Fruit fly (Drosophila melanogaster) whole organism, embryonic: Measurements from ENCODE around the gene osk.

Experiments used
- CG10147 ChIP-seq: fragments of 200-800 bp; sonication (Bioruptor generic); optimal IDR thresholded peaks from 2 replicates; lab custom pipeline; 2019; ENCODE audit warnings: missing biosample characterization, mild to moderate bottlenecking, missing genetic modification characterization, moderate library complexity
- CG11085 ChIP-seq: fragments of 200-800 bp; sonication (Bioruptor generic); IDR thresholded peaks from 2 replicates; pipeline ENCODE4 v1.3.6; 2022; ENCODE audit warnings: missing biosample characterization, missing genetic modification characterization
- CG11093 ChIP-seq: fragments of 200-800 bp; sonication (Bioruptor generic); IDR thresholded peaks from 3 replicates; pipeline ENCODE4 v1.3.6; 2022; ENCODE audit warnings: missing biosample characterization, missing genetic modification characterization
- CG11695 ChIP-seq: fragments of 200-800 bp; sonication (Bioruptor generic); IDR thresholded peaks from 3 replicates; pipeline ENCODE4 v1.3.6; 2022; ENCODE audit warnings: missing biosample characterization, missing genetic modification characterization
- CG12391 ChIP-seq: fragments of 200-800 bp; sonication (Bioruptor generic); optimal IDR thresholded peaks from 3 replicates; lab custom pipeline; 2018; ENCODE audit warnings: missing biosample characterization, mild to moderate bottlenecking, missing genetic modification characterization, moderate library complexity
- CG12769 ChIP-seq: fragments of 200-800 bp; sonication (Bioruptor generic); optimal IDR thresholded peaks from 2 replicates; lab custom pipeline; 2019; ENCODE audit warnings: missing biosample characterization, mild to moderate bottlenecking, missing genetic modification characterization, moderate library complexity
- CG14441 ChIP-seq: fragments of 200-800 bp; sonication (Bioruptor generic); IDR thresholded peaks from 2 replicates; pipeline ENCODE4 v1.3.6; 2022; ENCODE audit warnings: missing biosample characterization, missing genetic modification characterization
- CG14667 ChIP-seq: fragments of 200-800 bp; sonication (Bioruptor generic); IDR thresholded peaks from 2 replicates; pipeline ENCODE4 v1.3.6; 2022; ENCODE audit warnings: missing biosample characterization, missing genetic modification characterization
- CG14965 ChIP-seq: fragments of 200-800 bp; sonication (Bioruptor generic); optimal IDR thresholded peaks from 2 replicates; lab custom pipeline; 2016; ENCODE audit warnings: missing biosample characterization, missing genetic modification characterization, borderline replicate concordance
- CG16813 ChIP-seq: fragments of 200-800 bp; sonication (Bioruptor generic); IDR thresholded peaks from 3 replicates; pipeline ENCODE4 v1.3.6; 2022; ENCODE audit warnings: missing biosample characterization, missing genetic modification characterization; ENCODE audit not compliant: partially characterized antibody
- CG17829 ChIP-seq: fragments of 200-800 bp; optimal IDR thresholded peaks from 2 replicates; lab custom pipeline; 2019; ENCODE audit warnings: missing biosample characterization, mild to moderate bottlenecking, missing genetic modification characterization, moderate library complexity
- CG18262 ChIP-seq: fragments of 200-800 bp; optimal IDR thresholded peaks from 3 replicates; lab custom pipeline; 2019; ENCODE audit warnings: missing biosample characterization, mild to moderate bottlenecking, missing genetic modification characterization, moderate library complexity
- CG30020 ChIP-seq: fragments of 200-800 bp; optimal IDR thresholded peaks from 2 replicates; lab custom pipeline; 2019; ENCODE audit warnings: missing biosample characterization, mild to moderate bottlenecking, missing genetic modification characterization, moderate library complexity
- CG30403 ChIP-seq: fragments of 200-800 bp; sonication (Bioruptor generic); optimal IDR thresholded peaks from 3 replicates; lab custom pipeline; 2016; ENCODE audit warnings: missing biosample characterization, missing genetic modification characterization
- CG31388 ChIP-seq: fragments of 200-800 bp; sonication (Bioruptor generic); optimal IDR thresholded peaks from 2 replicates; lab custom pipeline; 2016; ENCODE audit warnings: missing biosample characterization, missing genetic modification characterization
- CG34422 ChIP-seq: fragments of 200-800 bp; sonication (Bioruptor generic); IDR thresholded peaks from 3 replicates; pipeline ENCODE4 v1.3.6; 2022; ENCODE audit warnings: missing biosample characterization, missing genetic modification characterization
- CG3838 ChIP-seq: fragments of 200-800 bp; sonication (Bioruptor generic); optimal IDR thresholded peaks from 3 replicates; lab custom pipeline; 2016; ENCODE audit warnings: missing biosample characterization, missing genetic modification characterization
- CG3995 ChIP-seq: fragments of 200-800 bp; sonication (Bioruptor generic); optimal IDR thresholded peaks from 3 replicates; lab custom pipeline; 2016; ENCODE audit warnings: missing biosample characterization, missing genetic modification characterization
- CG5953 ChIP-seq: fragments of 200-800 bp; sonication (Bioruptor generic); IDR thresholded peaks from 2 replicates; pipeline ENCODE4 v1.3.6; 2022; ENCODE audit warnings: missing biosample characterization, missing genetic modification characterization
- CG7987 ChIP-seq: fragments of 200-800 bp; sonication (Bioruptor generic); optimal IDR thresholded peaks from 2 replicates; lab custom pipeline; 2018; ENCODE audit warnings: missing biosample characterization, mild to moderate bottlenecking, missing genetic modification characterization, moderate library complexity
- Dbx ChIP-seq: fragments of 200-800 bp; sonication (Bioruptor generic); IDR thresholded peaks from 3 replicates; pipeline ENCODE4 v1.3.6; 2022; ENCODE audit warnings: missing biosample characterization, missing genetic modification characterization
- Dek ChIP-seq: fragments of 200-800 bp; sonication (Bioruptor generic); optimal IDR thresholded peaks from 3 replicates; lab custom pipeline; 2019; ENCODE audit warnings: missing biosample characterization, mild to moderate bottlenecking, missing genetic modification characterization, moderate library complexity
- Doc2 ChIP-seq: fragments of 200-800 bp; sonication (Bioruptor generic); IDR thresholded peaks from 2 replicates; pipeline ENCODE4 v1.3.6; 2022; ENCODE audit warnings: missing biosample characterization, missing genetic modification characterization
- Doc3 ChIP-seq: fragments of 200-800 bp; sonication (Bioruptor generic); IDR thresholded peaks from 3 replicates; pipeline ENCODE4 v1.3.6; 2022; ENCODE audit warnings: missing biosample characterization, missing genetic modification characterization; ENCODE audit not compliant: partially characterized antibody
- H2.0 ChIP-seq: fragments of 200-800 bp; sonication (Bioruptor generic); IDR thresholded peaks from 2 replicates; pipeline ENCODE4 v1.3.6; 2022; ENCODE audit warnings: missing biosample characterization, missing genetic modification characterization
- HmgD ChIP-seq: fragments of 200-800 bp; sonication (Bioruptor generic); optimal IDR thresholded peaks from 3 replicates; lab custom pipeline; 2016; ENCODE audit warnings: missing biosample characterization, missing genetic modification characterization
- Hr39 ChIP-seq: fragments of >200 bp; optimal IDR thresholded peaks from 2 replicates; lab custom pipeline; 2017
- MTF-1 ChIP-seq: fragments of 200-800 bp; sonication (Bioruptor generic); optimal IDR thresholded peaks from 2 replicates; lab custom pipeline; 2018; ENCODE audit warnings: missing biosample characterization, mild to moderate bottlenecking, missing genetic modification characterization, borderline replicate concordance
- Pdp1 ChIP-seq, 2 experiments: fragments of 200-800 bp; sonication (Bioruptor generic); optimal IDR thresholded peaks; 3 replicates each; lab custom pipeline; 2016; ENCODE audit warnings: missing biosample characterization in 2 of 2, missing genetic modification characterization in 2 of 2, mild to moderate bottlenecking in 1 of 2, moderate library complexity in 1 of 2
- Scr ChIP-seq: fragments of 200-800 bp; sonication (Bioruptor generic); IDR thresholded peaks from 2 replicates; pipeline ENCODE4 v1.3.6; 2022; ENCODE audit warnings: missing biosample characterization, missing genetic modification characterization; ENCODE audit not compliant: partially characterized antibody
- Xrp1 ChIP-seq: fragments of 200-800 bp; sonication (Bioruptor generic); IDR thresholded peaks from 2 replicates; pipeline ENCODE4 v1.3.6; 2022; ENCODE audit warnings: missing biosample characterization, missing genetic modification characterization
- ato ChIP-seq: fragments of 200-800 bp; sonication (Bioruptor generic); IDR thresholded peaks from 2 replicates; pipeline ENCODE4 v1.3.6; 2022; ENCODE audit warnings: missing biosample characterization, missing genetic modification characterization; ENCODE audit not compliant: partially characterized antibody
- az2 ChIP-seq: fragments of 200-800 bp; sonication (Bioruptor generic); optimal IDR thresholded peaks from 3 replicates; lab custom pipeline; 2016; ENCODE audit warnings: missing biosample characterization, missing genetic modification characterization
- bab2 ChIP-seq: fragments of 200-800 bp; sonication (Bioruptor generic); optimal IDR thresholded peaks from 2 replicates; lab custom pipeline; 2016; ENCODE audit warnings: missing biosample characterization, missing genetic modification characterization
- bbx ChIP-seq: fragments of 200-800 bp; sonication (Bioruptor generic); IDR thresholded peaks from 2 replicates; pipeline ENCODE4 v1.3.6; 2022; ENCODE audit warnings: missing biosample characterization, missing genetic modification characterization; ENCODE audit not compliant: partially characterized antibody
- ci ChIP-seq: fragments of 200-800 bp; sonication (Bioruptor generic); IDR thresholded peaks from 3 replicates; pipeline ENCODE4 v1.3.6; 2022; ENCODE audit warnings: missing biosample characterization, missing genetic modification characterization
- esg ChIP-seq: fragments of 200-800 bp; sonication (Bioruptor generic); conservative IDR thresholded peaks from 2 replicates; pipeline ENCODE4 v1.3.6; 2022; ENCODE audit warnings: missing biosample characterization, missing genetic modification characterization
- fd102C ChIP-seq: fragments of 200-800 bp; sonication (Bioruptor generic); optimal IDR thresholded peaks from 2 replicates; lab custom pipeline; 2018; ENCODE audit warnings: missing biosample characterization, mild to moderate bottlenecking, missing genetic modification characterization, moderate library complexity
- klu ChIP-seq: fragments of 200-800 bp; sonication (Bioruptor generic); IDR thresholded peaks from 2 replicates; pipeline ENCODE4 v1.3.6; 2022; ENCODE audit warnings: missing biosample characterization, missing genetic modification characterization
- kni ChIP-seq: fragments of 200-800 bp; sonication (Bioruptor generic); optimal IDR thresholded peaks from 3 replicates; lab custom pipeline; 2017; ENCODE audit warnings: mild to moderate bottlenecking, missing biosample characterization, missing genetic modification reagents, missing genetic modification characterization
- maf-S ChIP-seq: fragments of 200-800 bp; sonication (Bioruptor generic); optimal IDR thresholded peaks from 2 replicates; lab custom pipeline; 2016; ENCODE audit warnings: missing biosample characterization, missing genetic modification characterization
- oc ChIP-seq: fragments of 200-800 bp; sonication (Bioruptor generic); optimal IDR thresholded peaks from 2 replicates; lab custom pipeline; 2018; ENCODE audit warnings: missing biosample characterization, mild to moderate bottlenecking, missing genetic modification characterization, moderate library complexity
- pan ChIP-seq, 4 experiments: fragments of >200 bp in 3 of 4; fragments of 200-800 bp in 1 of 4; sonication (Bioruptor generic) in 1 of 4; optimal IDR thresholded peaks in 3 of 4; IDR thresholded peaks in 1 of 4; 2 replicates each; pipeline versions ENCODE4 v1.3.6 to Lab custom; 2017 to 2022; ENCODE audit warnings: missing biosample characterization in 2 of 4, missing genetic modification characterization in 2 of 4, mixed read lengths in 1 of 4
- prd ChIP-seq, 3 experiments: fragments of >200 bp in 2 of 3; fragments of 200-800 bp in 1 of 3; sonication (Bioruptor generic) in 1 of 3; optimal IDR thresholded peaks in 2 of 3; IDR thresholded peaks in 1 of 3; 2 replicates in 2 of 3; 3 replicates in 1 of 3; pipeline versions ENCODE4 v1.3.6 to Lab custom; 2017 to 2022; ENCODE audit warnings: missing biosample characterization in 1 of 3, missing genetic modification characterization in 1 of 3
- rib ChIP-seq: fragments of 200-800 bp; sonication (Bioruptor generic); IDR thresholded peaks from 2 replicates; pipeline ENCODE4 v1.3.6; 2022; ENCODE audit warnings: missing biosample characterization, missing genetic modification characterization
- zf30C ChIP-seq: fragments of 200-800 bp; sonication (Bioruptor generic); optimal IDR thresholded peaks from 3 replicates; lab custom pipeline; 2018; ENCODE audit warnings: missing biosample characterization, mild to moderate bottlenecking, missing genetic modification characterization
- zfh1 ChIP-seq: fragments of 200-800 bp; sonication (Bioruptor generic); IDR thresholded peaks from 3 replicates; pipeline ENCODE4 v1.3.6; 2022; ENCODE audit warnings: missing biosample characterization, missing genetic modification characterization
- zfh2 ChIP-seq: fragments of 200-800 bp; sonication (Bioruptor generic); optimal IDR thresholded peaks from 2 replicates; lab custom pipeline; 2016; ENCODE audit warnings: missing biosample characterization, missing genetic modification characterization

osk gene

DNA sequence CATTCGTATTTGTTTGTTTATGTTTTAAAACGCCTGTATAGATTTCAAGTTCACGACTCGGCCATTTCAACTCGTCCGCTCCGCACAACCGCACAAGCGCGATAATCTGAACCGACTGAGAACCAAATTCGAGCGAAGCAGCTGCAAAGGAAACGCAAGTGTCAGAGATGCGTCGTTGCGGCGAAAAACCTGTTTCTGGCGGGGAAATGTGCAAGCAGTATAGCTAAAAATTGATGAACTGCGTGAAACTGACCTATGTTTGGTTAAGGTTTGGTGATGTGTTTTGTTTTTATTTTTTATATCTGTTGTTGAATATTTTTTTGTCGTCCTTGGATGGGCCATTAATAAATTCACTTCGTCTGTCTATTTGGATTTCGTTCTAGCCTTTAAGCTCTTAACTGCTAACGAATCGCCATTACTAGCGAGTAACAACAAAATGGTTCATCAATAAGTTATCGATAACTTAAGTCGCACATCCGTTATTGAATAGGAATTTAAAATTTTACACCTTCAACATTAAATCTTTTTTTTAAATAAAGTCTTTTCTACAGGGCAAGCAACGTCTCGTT is 3.1 kb upstream of the osk start, which contains the start of gene pyd (continued):
- TF ChIP-seq CG3995 (GFP tag; lab: Kevin White, UChicago) (peak; percentile 57), HmgD (GFP tag; lab: Kevin White, UChicago) (peak; percentile 75), CG17829 (tag; lab: Kevin White, UChicago) (peak; percentile 71), CG12769 (tag; lab: Kevin White, UChicago) (peak; percentile 57), MTF-1 (GFP tag; lab: Kevin White, UChicago) (peak; percentile 41), CG34422 (GFP tag; lab: Robert Waterston, UW) (peak; percentile 68; the same call in 1 of the 3 replicates), pan (optimal IDR thresholded peaks at IDR 0.05; lab: Kevin White, UChicago) (no peak), pan (GFP tag; optimal IDR thresholded peaks at IDR 0.05 in 1 of 2, IDR thresholded peaks at IDR 0.05 in 1 of 2) (peak in 1 of 2 experiments; percentile 36), ato (GFP tag; lab: Robert Waterston, UW) (peak; percentile 53; the same call in 1 of the 2 replicates), Dbx (peak; percentile 65; the same call in 2 of the 3 replicates), Doc3 (GFP tag; lab: Robert Waterston, UW) (no peak), CG12391 (peak; percentile 74), Scr (GFP tag; lab: Robert Waterston, UW) (peak; percentile 61), CG14965 (GFP tag; lab: Kevin White, UChicago) (no peak), CG11695 (GFP tag; lab: Robert Waterston, UW) (peak; percentile 53), rib (peak; percentile 51), Hr39 (no peak), CG30403 (peak; percentile 74), CG18262 (tag; lab: Kevin White, UChicago) (peak; percentile 57), CG14667 (GFP tag; lab: Robert Waterston, UW) (no peak), CG10147 (GFP tag; lab: Kevin White, UChicago) (peak; percentile 69), zf30C (GFP tag; lab: Kevin White, UChicago) (peak; percentile 41), Xrp1 (GFP tag; lab: Robert Waterston, UW) (peak; percentile 57), Dek (tag; lab: Kevin White, UChicago) (no peak), CG30020 (tag; lab: Kevin White, UChicago) (peak; percentile 58), bbx (GFP tag; lab: Robert Waterston, UW) (peak; percentile 71), oc (tag; lab: Kevin White, UChicago) (peak; percentile 84), ci (GFP tag; lab: Robert Waterston, UW) (peak; percentile 72), fd102C (GFP tag; lab: Kevin White, UChicago) (no peak), prd (optimal IDR thresholded peaks at IDR 0.05; lab: Kevin White, UChicago) (no peak), prd (GFP tag; IDR thresholded peaks at IDR 0.05; lab: Robert Waterston, UW) (peak; percentile 60), Doc2 (GFP tag; lab: Robert Waterston, UW) (no peak), esg (no peak), CG3838 (no peak), az2 (GFP tag; lab: Kevin White, UChicago) (peak; percentile 46), CG11085 (GFP tag; lab: Robert Waterston, UW) (0 out of 2 replicates have a peak, but pooled peaks have one; percentile 21), bab2 (peak; percentile 46), CG11093 (no peak), zfh1 (0 out of 3 replicates have a peak, but pooled peaks have one; percentile 51), klu (GFP tag; lab: Robert Waterston, UW) (no peak), maf-S (peak; percentile 46), CG7987 (GFP tag; lab: Kevin White, UChicago) (peak; percentile 53), zfh2 (peak; percentile 69), Pdp1 (GFP tag; optimal IDR thresholded peaks at IDR 0.05; lab: Kevin White, UChicago) (peak; percentile 45 to 66), CG14441 (GFP tag; lab: Robert Waterston, UW) (peak; percentile 46; the same call in 1 of the 2 replicates), CG31388 (GFP tag; lab: Kevin White, UChicago) (no peak), CG16813 (GFP tag; lab: Robert Waterston, UW) (peak; percentile 48; the same call in 2 of the 3 replicates), H2.0 (peak; percentile 28; the same call in 1 of the 2 replicates), kni (GFP tag; lab: Kevin White, UChicago) (peak; percentile 80), CG5953 (GFP tag; lab: Robert Waterston, UW) (no peak)
